Worm (Caenorhabditis elegans): ENCODE results near the gene trr-1.

DNA sequence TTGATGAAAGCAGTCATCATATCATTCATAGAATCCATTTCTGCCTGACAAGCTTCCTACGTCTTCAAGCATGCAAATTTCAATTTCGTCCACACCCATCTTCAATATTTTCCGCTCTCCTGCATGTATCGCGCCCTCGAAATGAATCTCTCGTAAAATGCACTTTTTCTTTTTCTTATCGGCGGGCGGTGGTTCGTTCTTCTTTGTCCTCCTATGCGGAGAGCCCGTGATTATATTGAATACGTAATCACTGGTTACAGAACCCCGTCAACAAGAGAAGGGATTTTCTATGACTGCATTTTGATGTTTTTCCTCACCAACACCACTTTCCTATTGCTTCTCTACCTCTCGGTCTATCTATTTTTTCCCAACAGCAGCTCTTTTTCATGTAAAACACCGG is 39.1 kb downstream of the trr-1 start:
- TF ChIP-seq blmp-1 (tag; optimal IDR thresholded peaks at IDR 0.05; ENCODE audit: insufficient read depth) = no peak
- TF ChIP-seq snpc-4 (tag; optimal IDR thresholded peaks at IDR 0.05) = no peak
- no peak for TF ChIP-seq ama-1 (optimal IDR thresholded peaks at IDR 0.05)
- TF ChIP-seq crh-2 (tag; optimal IDR thresholded peaks at IDR 0.05) = no peak
- no peak for TF ChIP-seq nhr-237 (tag; optimal IDR thresholded peaks at IDR 0.05)
- TF ChIP-seq lin-39 (tag; optimal IDR thresholded peaks at IDR 0.05) = no peak
- no peak for TF ChIP-seq fos-1 (tag; optimal IDR thresholded peaks at IDR 0.05)
- TF ChIP-seq nhr-12 (tag; optimal IDR thresholded peaks at IDR 0.05) = no peak
- TF ChIP-seq nhr-11 (tag; optimal IDR thresholded peaks at IDR 0.05) = no peak
- peak; percentile 25 for TF ChIP-seq nhr-129 (tag; optimal IDR thresholded peaks at IDR 0.05)
- no peak for TF ChIP-seq ztf-4 (tag; optimal IDR thresholded peaks at IDR 0.05)

Data from whole organism, L2 larva.